Worm (Caenorhabditis elegans) whole organism, mixed stage, embryonic: ENCODE results near the gene unc-69.

Experiments used
- M03D4.4 ChIP-seq: sonication (generic microtip); optimal IDR thresholded peaks from 2 replicates; lab custom pipeline; 2017; ENCODE audit warnings: mild to moderate bottlenecking, missing genetic modification characterization, missing compliant biosample characterization
- bed-3 ChIP-seq: fragments of 200-800 bp; sonication (Bioruptor generic); optimal IDR thresholded peaks from 3 replicates; lab custom pipeline; 2018; ENCODE audit warnings: mild to moderate bottlenecking, missing genetic modification characterization, moderate library complexity, missing compliant biosample characterization
- ces-1 ChIP-seq: fragments of 150-350 bp; optimal IDR thresholded peaks from 2 replicates; lab custom pipeline; 2014; ENCODE audit warnings: missing biosample characterization, missing genetic modification reagents, missing genetic modification characterization
- drap-1 ChIP-seq: fragments of 200-800 bp; sonication (Bioruptor generic); optimal IDR thresholded peaks from 3 replicates; lab custom pipeline; 2018; ENCODE audit warnings: mild to moderate bottlenecking, missing genetic modification characterization, missing compliant biosample characterization
- elt-3 ChIP-seq: fragments of 150-350 bp; optimal IDR thresholded peaks from 2 replicates; lab custom pipeline; 2014; ENCODE audit warnings: missing biosample characterization, missing genetic modification characterization
- flh-1 ChIP-seq: fragments of 200-800 bp; sonication (Bioruptor generic); optimal IDR thresholded peaks from 2 replicates; lab custom pipeline; 2018; ENCODE audit warnings: mild to moderate bottlenecking, missing genetic modification characterization, moderate library complexity, missing compliant biosample characterization
- lin-32 ChIP-seq: fragments of 200-800 bp; sonication (Bioruptor generic); optimal IDR thresholded peaks from 2 replicates; lab custom pipeline; 2018; ENCODE audit warnings: mild to moderate bottlenecking, missing genetic modification characterization, missing compliant biosample characterization
- lsy-2 ChIP-seq: fragments of 150-350 bp; optimal IDR thresholded peaks from 2 replicates; lab custom pipeline; 2014; ENCODE audit warnings: missing biosample characterization, missing genetic modification characterization
- mls-2 ChIP-seq: sonication (generic microtip); optimal IDR thresholded peaks from 2 replicates; lab custom pipeline; 2016; ENCODE audit warnings: mild to moderate bottlenecking, missing genetic modification characterization, moderate library complexity, missing compliant biosample characterization
- nhr-12 ChIP-seq: fragments of 150-350 bp; optimal IDR thresholded peaks from 2 replicates; lab custom pipeline; 2014; ENCODE audit warnings: missing biosample characterization, missing genetic modification characterization
- nhr-237 ChIP-seq: fragments of 150-350 bp; optimal IDR thresholded peaks from 2 replicates; lab custom pipeline; 2014; ENCODE audit warnings: missing biosample characterization, missing genetic modification characterization
- nhr-76 ChIP-seq: sonication (generic microtip); optimal IDR thresholded peaks from 2 replicates; lab custom pipeline; 2017; ENCODE audit warnings: missing biosample characterization, missing genetic modification characterization
- sem-2 ChIP-seq: fragments of 200-800 bp; sonication (Bioruptor generic); optimal IDR thresholded peaks from 2 replicates; lab custom pipeline; 2018; ENCODE audit warnings: mild to moderate bottlenecking, missing genetic modification characterization, missing compliant biosample characterization
- unc-39 ChIP-seq: fragments of 150-350 bp; optimal IDR thresholded peaks from 2 replicates; lab custom pipeline; 2014; ENCODE audit warnings: missing biosample characterization, missing genetic modification characterization
- zip-8 ChIP-seq: fragments of 150-350 bp; optimal IDR thresholded peaks from 2 replicates; lab custom pipeline; 2014; ENCODE audit warnings: missing biosample characterization, missing genetic modification characterization
- ztf-11 ChIP-seq: fragments of 150-350 bp; optimal IDR thresholded peaks from 2 replicates; lab custom pipeline; 2014; ENCODE audit warnings: missing biosample characterization, missing genetic modification characterization

unc-69 gene

ce11 chrIII:10357598-10358186 is 39.0 kb downstream of the unc-69 start, which contains the start of gene umps-1:
umps-1 (minus strand) TSS chrIII:10357648.
- TF ChIP-seq zip-8 (tag; lab: Kevin White, UChicago) (peak; percentile 93), sem-2 (GFP tag; lab: Kevin White, UChicago) (no peak), lsy-2 (tag; lab: Kevin White, UChicago) (peak; percentile 94)
- TF ChIP-seq, all 35 proteins: peak for 2

- TF ChIP-seq ces-1 (GFP tag; lab: Kevin White, UChicago) (peak; percentile 21), ztf-11 (no peak), drap-1 (GFP tag; lab: Kevin White, UChicago) (no peak), elt-3 (tag; lab: Kevin White, UChicago) (no peak)
- TF ChIP-seq, all 35 proteins: peak for 1
Measured at ce11 chrIII:10358751-10359150, 40.0 kb downstream of the unc-69 start.

- TF ChIP-seq ces-1 (GFP tag; lab: Kevin White, UChicago), result peak; percentile 24
- TF ChIP-seq M03D4.4 (tag; lab: Kevin White, UChicago), result no peak
- no peak for TF ChIP-seq mls-2
Measured at ce11 chrIII:10359916-10360315, 41.2 kb downstream of the unc-69 start.

DNA sequence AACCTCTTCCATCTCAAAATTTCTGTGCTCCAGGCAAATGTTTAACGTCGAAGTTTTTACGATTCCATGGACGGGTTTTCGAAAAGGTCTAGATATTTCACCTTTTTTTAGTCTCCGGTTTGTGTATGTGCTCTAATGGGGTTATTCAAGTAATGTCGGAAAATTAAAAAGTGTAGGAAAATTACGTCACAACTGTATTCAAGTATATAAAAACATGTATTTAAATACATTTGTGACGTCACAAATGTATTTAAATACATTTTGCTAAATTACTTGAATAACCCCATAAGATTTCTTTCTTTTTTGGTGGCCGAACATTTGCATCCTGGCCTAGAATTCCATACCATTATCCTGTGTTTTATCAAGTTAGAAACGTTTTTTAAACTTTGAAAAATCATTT is 42.7 kb downstream of the unc-69 start:
- TF ChIP-seq zip-8 (tag; lab: Kevin White, UChicago) (peak; percentile 93), unc-39 (tag; lab: Kevin White, UChicago) (no peak)

DNA sequence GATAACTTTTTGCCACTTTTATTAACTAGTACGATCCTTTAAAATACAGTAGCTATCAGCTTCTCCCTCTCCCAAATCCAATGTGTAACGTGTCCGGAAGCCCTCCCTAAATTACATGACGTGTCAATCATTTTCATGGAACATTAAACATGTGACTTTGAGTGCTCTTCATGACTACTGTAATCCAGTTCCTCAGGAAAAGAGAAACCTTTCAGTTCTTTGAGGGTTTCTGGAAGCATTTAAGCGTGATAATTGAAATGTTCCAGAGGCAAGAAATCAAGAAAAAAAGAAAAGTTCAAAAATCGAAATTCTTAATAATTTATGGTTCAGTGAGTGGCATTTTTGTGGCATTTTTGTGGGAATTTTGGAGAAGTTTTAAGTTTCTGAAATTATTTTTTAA is 44.2 kb downstream of the unc-69 start:
- no peak for TF ChIP-seq nhr-237

DNA sequence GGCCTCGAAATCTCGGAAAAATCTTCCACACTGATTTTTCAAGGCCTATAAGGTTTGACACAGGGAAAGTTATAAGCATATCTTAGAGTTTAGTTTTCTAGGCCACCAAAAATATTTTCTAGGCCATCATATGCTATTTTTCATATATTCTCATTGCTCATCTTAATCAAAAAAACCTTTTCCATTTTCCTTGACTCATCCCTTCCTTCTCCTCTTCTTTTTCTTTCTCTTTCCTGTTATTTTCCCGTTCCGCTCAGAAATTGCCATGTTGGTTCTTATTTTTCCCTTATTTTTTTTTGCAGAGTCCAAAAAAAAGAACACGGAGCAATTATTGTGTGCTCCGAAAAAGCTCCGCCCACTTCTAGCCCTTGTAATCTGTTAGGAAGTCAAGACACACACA is 45.9 kb downstream of the unc-69 start, which contains the start of gene tbc-8:
Gene tbc-8 (plus strand): TSS at position 301 of the 400 bp plus-strand sequence.
- TF ChIP-seq bed-3 (no peak), drap-1 (GFP tag; lab: Kevin White, UChicago) (no peak), lin-32 (no peak), nhr-12 (tag; lab: Kevin White, UChicago) (no peak), flh-1 (GFP tag; lab: Kevin White, UChicago) (no peak)

DNA sequence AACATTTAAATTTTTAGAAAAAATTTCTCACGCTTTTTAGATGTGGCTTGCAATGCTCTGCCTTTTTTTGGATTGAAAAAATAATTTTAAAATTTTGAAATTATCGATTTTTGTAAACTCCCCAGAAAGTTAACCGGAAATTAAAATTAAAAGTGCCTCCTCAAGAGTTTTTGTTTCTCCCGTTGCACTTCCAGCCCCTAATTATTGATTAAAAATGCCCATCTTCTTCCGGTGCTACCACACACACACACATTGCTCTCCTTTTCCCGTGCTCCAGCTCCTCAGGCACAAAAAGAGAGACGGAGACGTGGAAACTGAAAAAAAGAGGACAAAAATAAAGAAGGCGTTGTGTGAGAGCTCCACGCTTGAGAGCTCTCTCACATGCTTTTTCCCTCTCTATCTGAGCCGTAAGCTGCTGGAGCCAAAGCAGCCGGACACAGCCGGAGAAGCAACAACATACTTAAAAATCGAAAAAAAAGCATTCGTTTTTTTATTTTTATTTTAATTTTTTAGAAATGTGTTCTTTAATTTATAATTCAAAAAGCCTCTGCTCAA is 48.7 kb downstream of the unc-69 start:
- peak; percentile 31 for TF ChIP-seq ces-1 (GFP tag; lab: Kevin White, UChicago)
- no peak for TF ChIP-seq nhr-76 (tag; lab: Kevin White, UChicago)
